Worm (Caenorhabditis elegans): ENCODE data around the gene T21E8.6.

T21E8.6 gene

ce11 chrX:10862582-10862981 is 19.5 kb upstream of the T21E8.6 start:
- no peak for TF ChIP-seq ham-2 (GFP tag; optimal IDR thresholded peaks at IDR 0.05)
- no peak for TF ChIP-seq pha-4 (tag; optimal IDR thresholded peaks at IDR 0.05)
- TF ChIP-seq elt-1 (tag; optimal IDR thresholded peaks at IDR 0.05; ENCODE audit: borderline replicate concordance, insufficient read depth): no peak
- no peak for TF ChIP-seq M03D4.4 (tag; optimal IDR thresholded peaks at IDR 0.05)
- TF ChIP-seq unc-120 (tag; optimal IDR thresholded peaks at IDR 0.05; ENCODE audit: poor library complexity, severe bottlenecking): no peak
- no peak for TF ChIP-seq mep-1 (tag; optimal IDR thresholded peaks at IDR 0.05)
- TF ChIP-seq flh-1 (GFP tag; optimal IDR thresholded peaks at IDR 0.05): no peak
- TF ChIP-seq ces-1 (GFP tag; optimal IDR thresholded peaks at IDR 0.05): no peak
- no peak for TF ChIP-seq bed-3 (GFP tag; optimal IDR thresholded peaks at IDR 0.05)
- TF ChIP-seq nhr-12 (tag; optimal IDR thresholded peaks at IDR 0.05): no peak
- no peak for TF ChIP-seq tbx-8 (GFP tag; optimal IDR thresholded peaks at IDR 0.05)
- TF ChIP-seq unc-39 (tag; optimal IDR thresholded peaks at IDR 0.05): no peak
- TF ChIP-seq ceh-83 (GFP tag; optimal IDR thresholded peaks at IDR 0.05): no peak
- no peak for TF ChIP-seq lsy-2 (tag; optimal IDR thresholded peaks at IDR 0.05)
- TF ChIP-seq zip-8 (tag; optimal IDR thresholded peaks at IDR 0.05): no peak

- TF ChIP-seq lin-13 (tag; optimal IDR thresholded peaks at IDR 0.05) (no peak), nhr-2 (tag; optimal IDR thresholded peaks at IDR 0.05) (no peak), ztf-11 (tag; optimal IDR thresholded peaks at IDR 0.05) (no peak), mls-2 (tag; optimal IDR thresholded peaks at IDR 0.05) (no peak), unc-39 (tag; optimal IDR thresholded peaks at IDR 0.05) (no peak), lsy-2 (tag; optimal IDR thresholded peaks at IDR 0.05) (no peak), mep-1 (tag; optimal IDR thresholded peaks at IDR 0.05) (no peak), elt-1 (tag; optimal IDR thresholded peaks at IDR 0.05; ENCODE audit: borderline replicate concordance, insufficient read depth) (no peak), unc-62 (GFP tag; optimal IDR thresholded peaks at IDR 0.05) (no peak), ceh-83 (GFP tag; optimal IDR thresholded peaks at IDR 0.05) (no peak), ham-2 (GFP tag; optimal IDR thresholded peaks at IDR 0.05) (no peak), tbx-8 (GFP tag; optimal IDR thresholded peaks at IDR 0.05) (no peak), nhr-28 (tag; optimal IDR thresholded peaks at IDR 0.05) (no peak), zip-8 (tag; optimal IDR thresholded peaks at IDR 0.05) (no peak), sem-2 (GFP tag; optimal IDR thresholded peaks at IDR 0.05) (no peak), flh-1 (GFP tag; optimal IDR thresholded peaks at IDR 0.05) (no peak), lin-32 (GFP tag; optimal IDR thresholded peaks at IDR 0.05) (no peak)
Measured at ce11 chrX:10864322-10864721, 17.8 kb upstream of the T21E8.6 start, which contains the start of gene pgp-8. pgp-8 (minus strand) TSS chrX:10864422.

- TF ChIP-seq blmp-1 (tag; optimal IDR thresholded peaks at IDR 0.05): no peak
- no peak for TF ChIP-seq pha-4 (tag; optimal IDR thresholded peaks at IDR 0.05)
- TF ChIP-seq elt-1 (tag; optimal IDR thresholded peaks at IDR 0.05; ENCODE audit: borderline replicate concordance, insufficient read depth): no peak
- TF ChIP-seq zip-8 (tag; optimal IDR thresholded peaks at IDR 0.05): no peak
- no peak for TF ChIP-seq sem-2 (GFP tag; optimal IDR thresholded peaks at IDR 0.05)
- TF ChIP-seq lsy-2 (tag; optimal IDR thresholded peaks at IDR 0.05): no peak
- no peak for TF ChIP-seq flh-1 (GFP tag; optimal IDR thresholded peaks at IDR 0.05)
- no peak for TF ChIP-seq nhr-2 (tag; optimal IDR thresholded peaks at IDR 0.05)
- no peak for TF ChIP-seq nhr-12 (tag; optimal IDR thresholded peaks at IDR 0.05)
- TF ChIP-seq mls-2 (tag; optimal IDR thresholded peaks at IDR 0.05): no peak
- no peak for TF ChIP-seq unc-120 (tag; optimal IDR thresholded peaks at IDR 0.05; ENCODE audit: poor library complexity, severe bottlenecking)
- no peak for TF ChIP-seq ceh-43 (GFP tag; optimal IDR thresholded peaks at IDR 0.05)
Measured at ce11 chrX:10870137-10870536, 11.9 kb upstream of the T21E8.6 start, which contains the start of gene pgp-7. pgp-7 (minus strand) TSS chrX:10870237.

ce11 chrX:10877138-10877743 is 4.8 kb upstream of the T21E8.6 start, which contains the start of gene pgp-6:
pgp-6 (minus strand) TSS chrX:10877425.
- TF ChIP-seq pha-4 (tag; optimal IDR thresholded peaks at IDR 0.05): no peak
- TF ChIP-seq zip-8 (tag; optimal IDR thresholded peaks at IDR 0.05): peak; percentile 94

- TF ChIP-seq lin-13 (tag; optimal IDR thresholded peaks at IDR 0.05) (no peak), M03D4.4 (tag; optimal IDR thresholded peaks at IDR 0.05) (no peak), ceh-43 (GFP tag; optimal IDR thresholded peaks at IDR 0.05) (no peak), cnd-1 (tag; optimal IDR thresholded peaks at IDR 0.05) (no peak), mls-2 (tag; optimal IDR thresholded peaks at IDR 0.05) (no peak), elt-3 (tag; optimal IDR thresholded peaks at IDR 0.05) (no peak), bed-3 (GFP tag; optimal IDR thresholded peaks at IDR 0.05) (no peak), mab-5 (tag; optimal IDR thresholded peaks at IDR 0.05) (no peak), nhr-76 (tag; optimal IDR thresholded peaks at IDR 0.05) (no peak), unc-39 (tag; optimal IDR thresholded peaks at IDR 0.05) (no peak), ceh-83 (GFP tag; optimal IDR thresholded peaks at IDR 0.05) (no peak), nhr-28 (tag; optimal IDR thresholded peaks at IDR 0.05) (no peak), nhr-12 (tag; optimal IDR thresholded peaks at IDR 0.05) (no peak)
Measured at ce11 chrX:10880509-10880908, 1.6 kb upstream of the T21E8.6 start, which contains the start of gene T21E8.4. T21E8.4 (plus strand) TSS chrX:10880809.
